Fruit fly (Drosophila melanogaster) whole organism, embryonic: Measurements from ENCODE around the gene Cyp311a1.

Source experiments
- CG10979 ChIP-seq: fragments of 200-800 bp; sonication (Bioruptor generic); optimal IDR thresholded peaks from 2 replicates; lab custom pipeline; 2018; ENCODE audit warnings: missing biosample characterization, mild to moderate bottlenecking, missing genetic modification characterization, moderate library complexity
- CG11504 ChIP-seq: fragments of 200-800 bp; sonication (Bioruptor generic); optimal IDR thresholded peaks from 3 replicates; lab custom pipeline; 2019; ENCODE audit warnings: missing biosample characterization, mild to moderate bottlenecking, missing genetic modification characterization, moderate library complexity
- CG12744 ChIP-seq: fragments of 200-800 bp; sonication (Bioruptor generic); optimal IDR thresholded peaks from 2 replicates; lab custom pipeline; 2016; ENCODE audit warnings: missing biosample characterization, missing genetic modification characterization
- CG14014 ChIP-seq: fragments of 200-800 bp; sonication (Bioruptor generic); IDR thresholded peaks from 2 replicates; pipeline ENCODE4 v1.3.6; 2022; ENCODE audit warnings: missing biosample characterization, missing genetic modification characterization
- CG1602 ChIP-seq: fragments of 200-800 bp; sonication (Bioruptor generic); optimal IDR thresholded peaks from 3 replicates; lab custom pipeline; 2016; ENCODE audit warnings: missing biosample characterization, missing genetic modification characterization
- CG1603 ChIP-seq: fragments of 200-800 bp; sonication (Bioruptor generic); optimal IDR thresholded peaks from 2 replicates; lab custom pipeline; 2019; ENCODE audit warnings: missing biosample characterization, mild to moderate bottlenecking, missing genetic modification characterization, moderate library complexity
- CG17328 ChIP-seq: fragments of 200-800 bp; sonication (Bioruptor generic); IDR thresholded peaks from 2 replicates; pipeline ENCODE4 v1.3.6; 2022; ENCODE audit warnings: missing biosample characterization, missing genetic modification characterization
- CG17359 ChIP-seq: fragments of 200-800 bp; sonication (Bioruptor generic); optimal IDR thresholded peaks from 3 replicates; lab custom pipeline; 2018; ENCODE audit warnings: missing biosample characterization, mild to moderate bottlenecking, missing genetic modification characterization, moderate library complexity
- CG18599 ChIP-seq: fragments of 200-800 bp; sonication (Bioruptor generic); optimal IDR thresholded peaks from 3 replicates; lab custom pipeline; 2017; ENCODE audit warnings: missing biosample characterization, missing genetic modification characterization, mild to moderate bottlenecking, moderate library complexity, missing genetic modification reagents
- CG30403 ChIP-seq: fragments of 200-800 bp; sonication (Bioruptor generic); optimal IDR thresholded peaks from 3 replicates; lab custom pipeline; 2016; ENCODE audit warnings: missing biosample characterization, missing genetic modification characterization
- CG32532 ChIP-seq: fragments of 200-800 bp; sonication (Bioruptor generic); IDR thresholded peaks from 2 replicates; pipeline ENCODE4 v1.3.6; 2022; ENCODE audit warnings: missing biosample characterization, missing genetic modification characterization
- CG33213 ChIP-seq: fragments of 200-800 bp; sonication (Bioruptor generic); optimal IDR thresholded peaks from 3 replicates; lab custom pipeline; 2016; ENCODE audit warnings: missing biosample characterization, missing genetic modification characterization
- CG34422 ChIP-seq: fragments of 200-800 bp; sonication (Bioruptor generic); IDR thresholded peaks from 3 replicates; pipeline ENCODE4 v1.3.6; 2022; ENCODE audit warnings: missing biosample characterization, missing genetic modification characterization
- CG3847 ChIP-seq: fragments of 200-800 bp; sonication (Bioruptor generic); IDR thresholded peaks from 2 replicates; pipeline ENCODE4 v1.3.6; 2022; ENCODE audit warnings: missing biosample characterization, missing genetic modification characterization
- Chrac-16 ChIP-seq: fragments of 200-800 bp; sonication (Bioruptor generic); optimal IDR thresholded peaks from 3 replicates; lab custom pipeline; 2016; ENCODE audit warnings: missing biosample characterization, missing genetic modification characterization
- Deaf1 ChIP-seq: fragments of 200-800 bp; optimal IDR thresholded peaks from 3 replicates; lab custom pipeline; 2019; ENCODE audit warnings: missing biosample characterization, mild to moderate bottlenecking, missing genetic modification characterization, moderate library complexity
- Dll ChIP-seq: fragments of 200-800 bp; sonication (Bioruptor generic); IDR thresholded peaks from 4 replicates; pipeline ENCODE4 v1.3.6; 2022; ENCODE audit warnings: missing biosample characterization, missing genetic modification characterization; ENCODE audit not compliant: partially characterized antibody
- Eip74EF ChIP-seq, 2 experiments: fragments of 200-800 bp in 1 of 2; fragments of >200 bp in 1 of 2; sonication (Bioruptor generic) in 1 of 2; optimal IDR thresholded peaks; 2 replicates each; lab custom pipeline; 2017 to 2019; ENCODE audit warnings: missing biosample characterization in 2 of 2, missing genetic modification characterization in 2 of 2, mild to moderate bottlenecking in 1 of 2, moderate library complexity in 1 of 2
- Ets65A ChIP-seq: fragments of 200-800 bp; sonication (Bioruptor generic); peaks from one replicate; lab custom pipeline; 2016; ENCODE audit warnings: missing biosample characterization, missing genetic modification characterization
- HLH3B ChIP-seq: fragments of 200-800 bp; sonication (Bioruptor generic); IDR thresholded peaks from 2 replicates; pipeline ENCODE4 v1.3.6; 2022; ENCODE audit warnings: missing biosample characterization, missing genetic modification characterization
- Hmr ChIP-seq: fragments of 200-800 bp; sonication (Bioruptor generic); optimal IDR thresholded peaks from 3 replicates; lab custom pipeline; 2017; ENCODE audit warnings: mild to moderate bottlenecking, missing biosample characterization, missing genetic modification reagents, missing genetic modification characterization
- Hr39 ChIP-seq: fragments of >200 bp; optimal IDR thresholded peaks from 2 replicates; lab custom pipeline; 2017
- Hr51 ChIP-seq, 2 experiments: fragments of 200-800 bp; sonication (Bioruptor generic); optimal IDR thresholded peaks; 2 replicates in 1 of 2; 3 replicates in 1 of 2; lab custom pipeline; 2016 to 2018; ENCODE audit warnings: missing biosample characterization in 2 of 2, missing genetic modification characterization in 2 of 2, mild to moderate bottlenecking in 1 of 2, moderate library complexity in 1 of 2
- NC2β ChIP-seq: fragments of 200-800 bp; sonication (Bioruptor generic); optimal IDR thresholded peaks from 2 replicates; lab custom pipeline; 2016; ENCODE audit warnings: missing biosample characterization, missing genetic modification characterization
- NfI ChIP-seq: fragments of 200-800 bp; sonication (Bioruptor generic); optimal IDR thresholded peaks from 3 replicates; lab custom pipeline; 2018; ENCODE audit warnings: missing biosample characterization, mild to moderate bottlenecking, missing genetic modification characterization, moderate library complexity
- Sin3A ChIP-seq: fragments of >200 bp; optimal IDR thresholded peaks from 2 replicates; lab custom pipeline; 2018
- Sox102F ChIP-seq: fragments of 200-800 bp; sonication (Bioruptor generic); optimal IDR thresholded peaks from 2 replicates; lab custom pipeline; 2018; ENCODE audit warnings: missing biosample characterization, mild to moderate bottlenecking, missing genetic modification characterization, moderate library complexity
- bcd ChIP-seq: fragments of 200-800 bp; sonication (Bioruptor generic); optimal IDR thresholded peaks from 2 replicates; lab custom pipeline; 2017; ENCODE audit warnings: missing biosample characterization, mild to moderate bottlenecking, missing genetic modification characterization
- ci ChIP-seq: fragments of 200-800 bp; sonication (Bioruptor generic); IDR thresholded peaks from 3 replicates; pipeline ENCODE4 v1.3.6; 2022; ENCODE audit warnings: missing biosample characterization, missing genetic modification characterization
- dan ChIP-seq: fragments of 200-800 bp; sonication (Bioruptor generic); IDR thresholded peaks from 2 replicates; pipeline ENCODE4 v1.3.6; 2022; ENCODE audit warnings: missing biosample characterization, missing genetic modification characterization
- dati ChIP-seq: fragments of 200-800 bp; sonication (Bioruptor generic); IDR thresholded peaks from 2 replicates; pipeline ENCODE4 v1.3.6; 2022; ENCODE audit warnings: missing biosample characterization, missing genetic modification characterization
- dmrt11E ChIP-seq: fragments of 200-800 bp; sonication (Bioruptor generic); optimal IDR thresholded peaks from 3 replicates; lab custom pipeline; 2018; ENCODE audit warnings: missing biosample characterization, mild to moderate bottlenecking, missing genetic modification characterization, moderate library complexity
- dmrt99B ChIP-seq: fragments of 200-800 bp; sonication (Bioruptor generic); optimal IDR thresholded peaks from 2 replicates; lab custom pipeline; 2018; ENCODE audit warnings: missing biosample characterization, mild to moderate bottlenecking, missing genetic modification characterization, moderate library complexity
- ems ChIP-seq: fragments of 200-800 bp; sonication (Bioruptor generic); optimal IDR thresholded peaks from 3 replicates; lab custom pipeline; 2016; ENCODE audit warnings: missing biosample characterization, missing genetic modification characterization
- gce ChIP-seq: fragments of 200-800 bp; sonication (Bioruptor generic); IDR thresholded peaks from 3 replicates; pipeline ENCODE4 v1.3.6; 2022; ENCODE audit warnings: missing biosample characterization, missing genetic modification characterization
- gem ChIP-seq: fragments of 200-800 bp; sonication (Bioruptor generic); optimal IDR thresholded peaks from 2 replicates; lab custom pipeline; 2019; ENCODE audit warnings: missing biosample characterization, mild to moderate bottlenecking, missing genetic modification characterization, moderate library complexity
- inv ChIP-seq: fragments of 200-800 bp; sonication (Bioruptor generic); IDR thresholded peaks from 2 replicates; pipeline ENCODE4 v1.3.6; 2022; ENCODE audit warnings: missing biosample characterization, missing genetic modification characterization; ENCODE audit not compliant: partially characterized antibody
- lab ChIP-seq: fragments of 200-800 bp; sonication (Bioruptor generic); optimal IDR thresholded peaks from 3 replicates; lab custom pipeline; 2017; ENCODE audit warnings: missing biosample characterization, missing genetic modification characterization, mild to moderate bottlenecking, moderate library complexity, missing genetic modification reagents
- lmd ChIP-seq: fragments of 200-800 bp; sonication (Bioruptor generic); IDR thresholded peaks from 2 replicates; pipeline ENCODE4 v1.3.6; 2022; ENCODE audit warnings: missing biosample characterization, missing genetic modification characterization
- peb ChIP-seq: fragments of 200-800 bp; sonication (Bioruptor generic); IDR thresholded peaks from 2 replicates; pipeline ENCODE4 v1.3.6; 2022; ENCODE audit warnings: missing biosample characterization, missing genetic modification characterization
- pfk ChIP-seq: fragments of 200-800 bp; sonication (Bioruptor generic); optimal IDR thresholded peaks from 2 replicates; lab custom pipeline; 2018; ENCODE audit warnings: missing biosample characterization, mild to moderate bottlenecking, missing genetic modification characterization, moderate library complexity
- phol ChIP-seq: fragments of 200-800 bp; sonication (Bioruptor generic); optimal IDR thresholded peaks from 3 replicates; lab custom pipeline; 2018; ENCODE audit warnings: missing biosample characterization, mild to moderate bottlenecking, missing genetic modification characterization, moderate library complexity
- repo ChIP-seq: fragments of 200-800 bp; sonication (Bioruptor generic); optimal IDR thresholded peaks from 2 replicates; lab custom pipeline; 2016; ENCODE audit warnings: missing biosample characterization, missing genetic modification characterization
- row ChIP-seq: fragments of 200-800 bp; sonication (Bioruptor generic); IDR thresholded peaks from 3 replicates; pipeline ENCODE4 v1.3.6; 2022; ENCODE audit warnings: missing biosample characterization, missing genetic modification characterization
- run ChIP-seq: fragments of 200-800 bp; sonication (Bioruptor generic); optimal IDR thresholded peaks from 3 replicates; lab custom pipeline; 2018; ENCODE audit warnings: missing biosample characterization, mild to moderate bottlenecking, missing genetic modification characterization
- sd ChIP-seq: fragments of 200-800 bp; sonication (Bioruptor generic); optimal IDR thresholded peaks from 3 replicates; lab custom pipeline; 2018; ENCODE audit warnings: missing biosample characterization, mild to moderate bottlenecking, missing genetic modification characterization, moderate library complexity
- sob ChIP-seq: fragments of 200-800 bp; sonication (Bioruptor generic); IDR thresholded peaks from 2 replicates; pipeline ENCODE4 v1.3.6; 2022; ENCODE audit warnings: missing biosample characterization, missing genetic modification characterization
- trem ChIP-seq: fragments of 200-800 bp; optimal IDR thresholded peaks from 3 replicates; lab custom pipeline; 2019; ENCODE audit warnings: missing biosample characterization, mild to moderate bottlenecking, missing genetic modification characterization, moderate library complexity
- tup ChIP-seq: fragments of 200-800 bp; sonication (Bioruptor generic); optimal IDR thresholded peaks from 2 replicates; lab custom pipeline; 2016; ENCODE audit warnings: missing biosample characterization, mild to moderate bottlenecking, missing genetic modification characterization, moderate library complexity
- zen2 ChIP-seq: fragments of 200-800 bp; sonication (Bioruptor generic); IDR thresholded peaks from 3 replicates; pipeline ENCODE4 v1.3.6; 2022; ENCODE audit warnings: missing biosample characterization, missing genetic modification characterization; ENCODE audit not compliant: partially characterized antibody

Gene Cyp311a1

dm6 chrX:12075569-12075968, 44.3 kb upstream of the Cyp311a1 start (continued):
- TF ChIP-seq ci (GFP tag; lab: Robert Waterston, UW): 0 out of 3 replicates have a peak, but pooled peaks have one; percentile 15
- no peak for TF ChIP-seq dan
- peak; percentile 32; the same call in 1 of the 3 replicates for TF ChIP-seq row (GFP tag; lab: Robert Waterston, UW)
- no peak for TF ChIP-seq ems (GFP tag; lab: Kevin White, UChicago)
- no peak for TF ChIP-seq zen2
- TF ChIP-seq NfI (GFP tag; lab: Kevin White, UChicago): no peak
- peak; percentile 78 for TF ChIP-seq Ets65A (GFP tag; lab: Kevin White, UChicago)
- no peak for TF ChIP-seq HLH3B (GFP tag; lab: Robert Waterston, UW)
- TF ChIP-seq tup (GFP tag; lab: Kevin White, UChicago): no peak
- TF ChIP-seq CG11504 (tag; lab: Kevin White, UChicago): peak; percentile 33
- TF ChIP-seq Eip74EF (GFP tag; optimal IDR thresholded peaks at IDR 0.05; lab: Kevin White, UChicago): no peak
- peak; percentile 15 for TF ChIP-seq Hmr (GFP tag; lab: Kevin White, UChicago)
- TF ChIP-seq trem (tag; lab: Kevin White, UChicago): no peak
- peak; percentile 38 for TF ChIP-seq phol
- TF ChIP-seq Sin3A: no peak
- TF ChIP-seq repo: no peak
- no peak for TF ChIP-seq CG3847 (GFP tag; lab: Robert Waterston, UW)
- peak; percentile 33 for TF ChIP-seq dmrt11E (tag; lab: Kevin White, UChicago)
- TF ChIP-seq CG17359 (tag; lab: Kevin White, UChicago): peak; percentile 10
- TF ChIP-seq gce (GFP tag; lab: Robert Waterston, UW): no peak
- peak; percentile 40 for TF ChIP-seq CG1603 (tag; lab: Kevin White, UChicago)
- no peak for TF ChIP-seq sob (GFP tag; lab: Robert Waterston, UW)
- TF ChIP-seq inv (GFP tag; lab: Robert Waterston, UW): no peak
- TF ChIP-seq dati (GFP tag; lab: Robert Waterston, UW): no peak
- no peak for TF ChIP-seq CG34422 (GFP tag; lab: Robert Waterston, UW)
- no peak for TF ChIP-seq CG1602 (GFP tag; lab: Kevin White, UChicago)
- TF ChIP-seq Deaf1 (tag; lab: Kevin White, UChicago): no peak
- TF ChIP-seq Chrac-16 (GFP tag; lab: Kevin White, UChicago): peak; percentile 11
- TF ChIP-seq Sox102F (GFP tag; lab: Kevin White, UChicago): peak; percentile 18
- no peak for TF ChIP-seq Dll (GFP tag; lab: Robert Waterston, UW)
- TF ChIP-seq sd: no peak
- peak; percentile 4 for TF ChIP-seq lab (GFP tag; lab: Kevin White, UChicago)
- peak; percentile 4 for TF ChIP-seq bcd (GFP tag; lab: Kevin White, UChicago)
- TF ChIP-seq CG14014 (GFP tag; lab: Robert Waterston, UW): no peak
- no peak for TF ChIP-seq CG12744 (GFP tag; lab: Kevin White, UChicago)
- 0 out of 2 replicates have a peak, but pooled peaks have one; percentile 28 for TF ChIP-seq CG17328 (GFP tag; lab: Robert Waterston, UW)
- no peak for TF ChIP-seq pfk
- TF ChIP-seq, all 482 proteins: peak for 41

dm6 chrX:12073637-12074036, 42.4 kb upstream of the Cyp311a1 start:
- TF ChIP-seq CG18599: peak; percentile 74
- TF ChIP-seq gem (tag; lab: Kevin White, UChicago): peak; percentile 65
- TF ChIP-seq CG1603 (tag; lab: Kevin White, UChicago): peak; percentile 57
- peak; percentile 45 for TF ChIP-seq Hmr (GFP tag; lab: Kevin White, UChicago)
- TF ChIP-seq CG33213: no peak
- peak; percentile 29 for TF ChIP-seq NfI (GFP tag; lab: Kevin White, UChicago)
- peak; percentile 5 for TF ChIP-seq Deaf1 (tag; lab: Kevin White, UChicago)
- TF ChIP-seq NC2β: no peak
- TF ChIP-seq CG30403: peak; percentile 25
- no peak for TF ChIP-seq Hr39 (lab: Kevin White, UChicago)
- TF ChIP-seq dmrt99B (tag; lab: Kevin White, UChicago): peak; percentile 62
- TF ChIP-seq Hr51 (GFP tag; optimal IDR thresholded peaks at IDR 0.05; lab: Kevin White, UChicago): peak in 1 of 2 experiments; percentile 44
- TF ChIP-seq CG10979: no peak
- peak; percentile 70 for TF ChIP-seq lab (GFP tag; lab: Kevin White, UChicago)
- peak; percentile 27; the same call in 1 of the 2 replicates for TF ChIP-seq CG32532 (GFP tag; lab: Robert Waterston, UW)
- TF ChIP-seq lmd (GFP tag; lab: Robert Waterston, UW): peak; percentile 9; the same call in 1 of the 2 replicates
- no peak for TF ChIP-seq run
- TF ChIP-seq peb (GFP tag; lab: Robert Waterston, UW): no peak
